Worm (Caenorhabditis elegans) whole organism, midembryonic: ENCODE results near the gene ZK795.2.

Experiments used
- T22C8.4 ChIP-seq: fragments of 200-800 bp; sonication (Bioruptor generic); IDR thresholded peaks from 2 replicates; pipeline ENCODE4 v1.3.6; 2022; ENCODE audit warnings: missing genetic modification characterization, missing compliant biosample characterization
- cog-1 ChIP-seq: sonication (generic microtip); optimal IDR thresholded peaks from 2 replicates; lab custom pipeline; 2016; ENCODE audit warnings: missing genetic modification characterization, missing compliant biosample characterization
- flt-1 ChIP-seq: fragments of 200-800 bp; sonication (Bioruptor generic); IDR thresholded peaks from 2 replicates; pipeline ENCODE4 v1.3.6; 2022; ENCODE audit warnings: missing genetic modification characterization, missing compliant biosample characterization
- klf-2 ChIP-seq: fragments of 200-800 bp; sonication (Bioruptor generic); conservative IDR thresholded peaks from 2 replicates; pipeline ENCODE4 v1.3.6; 2022; ENCODE audit warnings: missing genetic modification reagents, missing genetic modification characterization, missing compliant biosample characterization
- med-1 ChIP-seq: sonication (generic microtip); optimal IDR thresholded peaks from 2 replicates; lab custom pipeline; 2017; ENCODE audit warnings: missing genetic modification characterization, mild to moderate bottlenecking, missing compliant biosample characterization, antibody characterized with exemption, missing genetic modification reagents; ENCODE audit not compliant: insufficient read depth
- ref-1 ChIP-seq: fragments of 200-800 bp; sonication (Bioruptor generic); conservative IDR thresholded peaks from 2 replicates; pipeline ENCODE4 v1.3.6; 2022; ENCODE audit warnings: missing genetic modification reagents, missing genetic modification characterization, missing compliant biosample characterization
- tab-1 ChIP-seq: fragments of 200-800 bp; sonication (Bioruptor generic); IDR thresholded peaks from 2 replicates; pipeline ENCODE4 v1.3.6; 2022; ENCODE audit warnings: missing genetic modification characterization, missing compliant biosample characterization
- ztf-23 ChIP-seq: fragments of 200-800 bp; sonication (Bioruptor generic); IDR thresholded peaks from 2 replicates; pipeline ENCODE4 v1.3.6; 2022; ENCODE audit warnings: missing genetic modification reagents, missing genetic modification characterization, missing compliant biosample characterization
- ztf-29 ChIP-seq: fragments of 200-800 bp; sonication (Bioruptor generic); IDR thresholded peaks from 2 replicates; pipeline ENCODE4 v1.3.6; 2022; ENCODE audit warnings: missing genetic modification reagents, missing genetic modification characterization, missing compliant biosample characterization

ZK795.2 gene

DNA sequence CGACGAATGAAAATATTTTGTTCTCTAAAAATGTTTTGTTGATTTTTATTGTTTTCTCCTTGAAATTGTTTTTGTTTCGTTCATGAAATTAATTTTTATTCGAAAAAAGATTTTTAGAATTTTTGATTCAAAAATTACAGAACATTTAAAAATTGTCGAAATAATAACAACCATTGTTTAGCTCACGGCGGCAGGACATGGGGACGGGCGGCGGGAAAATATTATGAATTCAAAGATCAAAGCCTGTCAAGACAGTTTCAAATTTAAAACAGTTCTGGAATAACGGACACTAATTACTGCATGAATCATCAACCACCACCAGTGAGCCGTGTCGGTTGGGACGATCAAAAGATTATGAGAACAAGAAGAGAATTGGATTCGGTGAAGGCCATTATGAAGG lies 1.8 kb upstream of the ZK795.2 start, which contains the start of gene snb-7:
Gene snb-7, plus strand, starts transcription at position 301 of the 400 bp plus-strand sequence.
- no peak for TF ChIP-seq cog-1 (tag; lab: Kevin White, UChicago)
- no peak for TF ChIP-seq ref-1 (GFP tag; lab: Robert Waterston, UW)
- TF ChIP-seq med-1 (GFP tag; lab: Kevin White, UChicago), result no peak
- TF ChIP-seq klf-2, result no peak
- TF ChIP-seq ztf-23 (GFP tag; lab: Robert Waterston, UW), result no peak
- no peak for TF ChIP-seq flt-1 (GFP tag; lab: Robert Waterston, UW)
- no peak for TF ChIP-seq T22C8.4 (GFP tag; lab: Robert Waterston, UW)
- TF ChIP-seq tab-1 (GFP tag; lab: Robert Waterston, UW), result no peak
- no peak for TF ChIP-seq ztf-29 (GFP tag; lab: Robert Waterston, UW)

DNA sequence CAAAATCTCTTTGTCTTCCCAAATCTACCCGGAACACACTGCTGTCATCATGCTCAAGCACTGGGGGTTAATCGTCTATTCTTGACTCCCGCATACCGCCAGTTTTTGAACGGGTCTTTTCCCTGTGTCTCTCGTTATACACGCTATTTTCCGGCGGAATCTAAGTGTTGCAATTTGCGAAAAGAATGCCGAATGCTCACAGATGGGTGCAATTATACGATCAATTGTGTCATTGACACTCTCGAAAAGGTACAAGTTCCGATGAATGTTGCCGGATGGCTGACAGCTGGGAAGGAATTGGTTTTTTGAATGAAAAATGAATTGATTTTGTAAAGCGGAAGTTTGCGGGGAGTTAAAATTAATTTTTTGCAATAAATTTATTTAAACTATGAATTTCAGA lies 6.8 kb downstream of the ZK795.2 start:
- TF ChIP-seq klf-2 (no peak), T22C8.4 (GFP tag; lab: Robert Waterston, UW) (no peak)

- no peak for TF ChIP-seq T22C8.4 (GFP tag; lab: Robert Waterston, UW)
- no peak for TF ChIP-seq ztf-29 (GFP tag; lab: Robert Waterston, UW)
- TF ChIP-seq ref-1 (GFP tag; lab: Robert Waterston, UW), result no peak
- TF ChIP-seq klf-2, result no peak
- TF ChIP-seq ztf-23 (GFP tag; lab: Robert Waterston, UW), result no peak
- no peak for TF ChIP-seq flt-1 (GFP tag; lab: Robert Waterston, UW)
- no peak for TF ChIP-seq cog-1 (tag; lab: Kevin White, UChicago)
- TF ChIP-seq med-1 (GFP tag; lab: Kevin White, UChicago), result no peak
- no peak for TF ChIP-seq tab-1 (GFP tag; lab: Robert Waterston, UW)
Measured at ce11 chrIV:12549014-12549413, 9.8 kb downstream of the ZK795.2 start.

- no peak for TF ChIP-seq med-1 (GFP tag; lab: Kevin White, UChicago)
- TF ChIP-seq ref-1 (GFP tag; lab: Robert Waterston, UW), result no peak
- no peak for TF ChIP-seq cog-1 (tag; lab: Kevin White, UChicago)
- TF ChIP-seq klf-2, result no peak
- no peak for TF ChIP-seq T22C8.4 (GFP tag; lab: Robert Waterston, UW)
- TF ChIP-seq tab-1 (GFP tag; lab: Robert Waterston, UW), result no peak
- no peak for TF ChIP-seq flt-1 (GFP tag; lab: Robert Waterston, UW)
- TF ChIP-seq ztf-29 (GFP tag; lab: Robert Waterston, UW), result no peak
- no peak for TF ChIP-seq ztf-23 (GFP tag; lab: Robert Waterston, UW)
Measured at ce11 chrIV:12547824-12548223, 11.0 kb downstream of the ZK795.2 start, which contains the start of gene ipmk-1. TSS of gene ipmk-1 (plus strand) at chrIV:12548124.

DNA sequence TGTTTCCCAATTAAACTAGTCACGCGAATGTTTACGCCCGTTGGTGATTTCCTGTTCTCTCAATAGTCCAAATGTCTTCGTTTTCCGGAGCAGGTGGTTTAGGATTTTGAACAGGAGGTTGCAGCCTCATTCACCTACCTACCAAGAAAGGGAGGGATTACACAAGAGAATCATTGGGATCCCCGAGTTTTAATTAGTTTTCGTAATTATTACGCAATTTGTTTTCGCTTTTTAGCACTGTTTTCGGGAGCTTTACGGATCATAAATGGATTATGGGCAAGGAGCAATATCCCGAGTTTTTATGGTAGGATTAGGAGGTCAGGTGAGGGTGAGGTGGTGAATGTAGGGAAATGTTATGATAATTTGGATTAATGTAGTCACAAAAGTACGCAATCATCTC lies 12.9 kb downstream of the ZK795.2 start:
- no peak for TF ChIP-seq tab-1 (GFP tag; lab: Robert Waterston, UW)
- no peak for TF ChIP-seq cog-1 (tag; lab: Kevin White, UChicago)
- no peak for TF ChIP-seq ref-1 (GFP tag; lab: Robert Waterston, UW)
- no peak for TF ChIP-seq flt-1 (GFP tag; lab: Robert Waterston, UW)
- TF ChIP-seq ztf-29 (GFP tag; lab: Robert Waterston, UW), result no peak

- no peak for TF ChIP-seq cog-1 (tag; lab: Kevin White, UChicago)
- no peak for TF ChIP-seq flt-1 (GFP tag; lab: Robert Waterston, UW)
- TF ChIP-seq ztf-23 (GFP tag; lab: Robert Waterston, UW), result no peak
- TF ChIP-seq tab-1 (GFP tag; lab: Robert Waterston, UW), result no peak
- TF ChIP-seq ref-1 (GFP tag; lab: Robert Waterston, UW), result no peak
Measured at ce11 chrIV:12545393-12545792, 13.4 kb downstream of the ZK795.2 start.

ce11 chrIV:12544624-12545023 lies 14.2 kb downstream of the ZK795.2 start:
- 0 out of 2 replicates have a peak, but pooled peaks have one; percentile 43 for TF ChIP-seq flt-1 (GFP tag; lab: Robert Waterston, UW)
- no peak for TF ChIP-seq ref-1 (GFP tag; lab: Robert Waterston, UW)

DNA sequence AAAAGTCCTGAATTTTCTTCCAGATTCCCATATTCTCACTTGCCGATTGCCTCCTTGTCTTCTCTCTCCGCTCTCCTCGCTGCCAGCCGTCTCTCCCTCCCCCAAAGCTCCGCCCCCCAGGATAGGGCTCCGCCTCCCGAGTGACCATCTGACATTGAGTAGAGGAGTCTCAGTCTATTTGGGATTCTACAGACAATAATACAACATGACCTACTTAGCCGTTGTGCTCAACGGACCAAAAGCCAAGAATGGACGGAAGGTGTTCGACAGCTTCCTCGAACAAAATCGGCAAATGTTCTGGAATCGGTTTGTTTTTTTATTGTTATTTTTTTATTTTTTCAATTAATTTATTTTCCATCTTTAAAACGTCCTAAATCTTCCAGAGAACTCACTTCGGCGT lies 16.8 kb downstream of the ZK795.2 start, which contains the start of gene ham-1:
Gene ham-1, plus strand, starts transcription at position 173 of the 400 bp plus-strand sequence.
- TF ChIP-seq cog-1 (tag; lab: Kevin White, UChicago), result no peak
- TF ChIP-seq klf-2, result no peak
- no peak for TF ChIP-seq tab-1 (GFP tag; lab: Robert Waterston, UW)
- no peak for TF ChIP-seq flt-1 (GFP tag; lab: Robert Waterston, UW)
- TF ChIP-seq T22C8.4 (GFP tag; lab: Robert Waterston, UW), result no peak
- TF ChIP-seq ztf-29 (GFP tag; lab: Robert Waterston, UW), result no peak
- no peak for TF ChIP-seq ztf-23 (GFP tag; lab: Robert Waterston, UW)
- no peak for TF ChIP-seq ref-1 (GFP tag; lab: Robert Waterston, UW)
- no peak for TF ChIP-seq med-1 (GFP tag; lab: Kevin White, UChicago)

ce11 chrIV:12540242-12540641 lies 18.5 kb downstream of the ZK795.2 start:
- TF ChIP-seq ztf-29 (GFP tag; lab: Robert Waterston, UW) (no peak), ztf-23 (GFP tag; lab: Robert Waterston, UW) (no peak), cog-1 (tag; lab: Kevin White, UChicago) (no peak), flt-1 (GFP tag; lab: Robert Waterston, UW) (no peak), med-1 (GFP tag; lab: Kevin White, UChicago) (no peak), klf-2 (no peak), ref-1 (GFP tag; lab: Robert Waterston, UW) (no peak), T22C8.4 (GFP tag; lab: Robert Waterston, UW) (no peak), tab-1 (GFP tag; lab: Robert Waterston, UW) (no peak)

ce11 chrIV:12537694-12538093 lies 21.1 kb downstream of the ZK795.2 start:
- TF ChIP-seq ref-1 (GFP tag; lab: Robert Waterston, UW) (no peak), klf-2 (no peak), tab-1 (GFP tag; lab: Robert Waterston, UW) (no peak)
